Worm (Caenorhabditis elegans) whole organism, L2 larva: ENCODE data around the gene C06E1.7.

ENCODE experiments used
- C34F6.9 ChIP-seq: fragments of 150-350 bp; optimal IDR thresholded peaks from 2 replicates; lab custom pipeline; 2014; ENCODE audit warnings: missing biosample characterization, missing genetic modification characterization
- Y55F3AM.14 ChIP-seq: fragments of 200-800 bp; sonication (Bioruptor generic); optimal IDR thresholded peaks from 2 replicates; lab custom pipeline; 2018; ENCODE audit warnings: mild to moderate bottlenecking, missing genetic modification characterization, missing compliant biosample characterization
- ZK546.5 ChIP-seq: sonication (generic microtip); optimal IDR thresholded peaks from 2 replicates; lab custom pipeline; 2017; ENCODE audit warnings: missing biosample characterization, missing genetic modification characterization
- alr-1 ChIP-seq: fragments of 150-350 bp; optimal IDR thresholded peaks from 2 replicates; lab custom pipeline; 2014; ENCODE audit warnings: missing biosample characterization, missing genetic modification characterization
- aly-2 ChIP-seq: fragments of 150-350 bp; optimal IDR thresholded peaks from 2 replicates; lab custom pipeline; 2014; ENCODE audit warnings: missing biosample characterization, missing genetic modification characterization
- ama-1 ChIP-seq: fragments of 150-350 bp; optimal IDR thresholded peaks from 2 replicates; lab custom pipeline; 2018; ENCODE audit warnings: inconsistent platforms
- blmp-1 ChIP-seq: sonication (generic microtip); optimal IDR thresholded peaks from 2 replicates; lab custom pipeline; 2017; ENCODE audit warnings: missing genetic modification characterization, mild to moderate bottlenecking, missing compliant biosample characterization, antibody characterized with exemption, moderate library complexity; ENCODE audit not compliant: insufficient read depth
- ceh-16 ChIP-seq: fragments of 150-350 bp; optimal IDR thresholded peaks from 2 replicates; lab custom pipeline; 2014; ENCODE audit warnings: missing biosample characterization, missing genetic modification characterization
- ceh-82 ChIP-seq: fragments of 150-350 bp; optimal IDR thresholded peaks from 2 replicates; lab custom pipeline; 2014; ENCODE audit warnings: missing biosample characterization, missing genetic modification characterization
- crh-2 ChIP-seq: sonication (generic microtip); optimal IDR thresholded peaks from 2 replicates; lab custom pipeline; 2017; ENCODE audit warnings: missing biosample characterization, missing genetic modification characterization
- dmd-4 ChIP-seq: sonication (generic microtip); optimal IDR thresholded peaks from 2 replicates; lab custom pipeline; 2017; ENCODE audit warnings: missing biosample characterization, missing genetic modification characterization
- elt-1 ChIP-seq: fragments of 150-350 bp; optimal IDR thresholded peaks from 2 replicates; lab custom pipeline; 2014; ENCODE audit warnings: missing biosample characterization, missing genetic modification characterization
- elt-3 ChIP-seq: sonication (generic microtip); optimal IDR thresholded peaks from 2 replicates; lab custom pipeline; 2017; ENCODE audit warnings: missing biosample characterization, missing genetic modification characterization
- fos-1 ChIP-seq: fragments of 150-350 bp; optimal IDR thresholded peaks from 2 replicates; lab custom pipeline; 2014; ENCODE audit warnings: missing biosample characterization, missing genetic modification characterization
- gmeb-1 ChIP-seq: fragments of 150-350 bp; optimal IDR thresholded peaks from 2 replicates; lab custom pipeline; 2014; ENCODE audit warnings: missing biosample characterization, missing genetic modification characterization
- lin-11 ChIP-seq: fragments of 150-350 bp; sonication (generic microtip); optimal IDR thresholded peaks from 2 replicates; lab custom pipeline; 2014; ENCODE audit warnings: missing biosample characterization, missing genetic modification characterization, inconsistent platforms, mixed read lengths
- lin-13 ChIP-seq: fragments of 150-350 bp; optimal IDR thresholded peaks from 2 replicates; lab custom pipeline; 2014; ENCODE audit warnings: missing biosample characterization, missing genetic modification reagents, missing genetic modification characterization
- lin-39 ChIP-seq: fragments of 150-350 bp; optimal IDR thresholded peaks from 2 replicates; lab custom pipeline; 2014; ENCODE audit warnings: missing biosample characterization, missing genetic modification reagents, missing genetic modification characterization
- lsy-2 ChIP-seq, 2 experiments: fragments of 150-350 bp in 1 of 2; sonication (generic microtip) in 1 of 2; optimal IDR thresholded peaks; 2 replicates each; lab custom pipeline; 2014 to 2017; ENCODE audit warnings: missing biosample characterization in 2 of 2, missing genetic modification characterization in 2 of 2
- mab-5 ChIP-seq: fragments of 150-350 bp; optimal IDR thresholded peaks from 2 replicates; lab custom pipeline; 2014; ENCODE audit warnings: missing biosample characterization, missing genetic modification characterization
- nhr-10 ChIP-seq: sonication (generic microtip); optimal IDR thresholded peaks from 2 replicates; lab custom pipeline; 2017; ENCODE audit warnings: missing biosample characterization, missing genetic modification characterization
- nhr-129 ChIP-seq: fragments of 150-350 bp; optimal IDR thresholded peaks from 2 replicates; lab custom pipeline; 2014; ENCODE audit warnings: missing biosample characterization, missing genetic modification characterization
- nhr-23 ChIP-seq: fragments of 150-350 bp; optimal IDR thresholded peaks from 2 replicates; lab custom pipeline; 2014; ENCODE audit warnings: missing biosample characterization, missing genetic modification reagents, missing genetic modification characterization
- nhr-25 ChIP-seq: fragments of 150-350 bp; sonication (generic microtip); optimal IDR thresholded peaks from 3 replicates; lab custom pipeline; 2014; ENCODE audit warnings: missing biosample characterization, missing genetic modification characterization
- peb-1 ChIP-seq: fragments of 150-350 bp; optimal IDR thresholded peaks from 2 replicates; lab custom pipeline; 2014; ENCODE audit warnings: missing biosample characterization, missing genetic modification characterization
- sem-4 ChIP-seq: fragments of 150-350 bp; optimal IDR thresholded peaks from 2 replicates; lab custom pipeline; 2014; ENCODE audit warnings: missing biosample characterization, missing genetic modification reagents, missing genetic modification characterization
- sma-3 ChIP-seq: sonication (generic microtip); optimal IDR thresholded peaks from 2 replicates; lab custom pipeline; 2016; ENCODE audit warnings: missing genetic modification reagents, missing genetic modification characterization, missing compliant biosample characterization
- sma-9 ChIP-seq, 2 experiments: fragments of 150-350 bp in 1 of 2; sonication (generic microtip) in 1 of 2; optimal IDR thresholded peaks; 2 replicates each; lab custom pipeline; 2014 to 2016; ENCODE audit warnings: missing genetic modification characterization in 2 of 2, mild to moderate bottlenecking in 1 of 2, missing biosample characterization in 1 of 2, missing compliant biosample characterization in 1 of 2, missing genetic modification reagents in 1 of 2, moderate library complexity in 1 of 2
- unc-39 ChIP-seq: fragments of 150-350 bp; optimal IDR thresholded peaks from 2 replicates; lab custom pipeline; 2014; ENCODE audit warnings: missing biosample characterization, missing genetic modification characterization
- unc-55 ChIP-seq: fragments of 150-350 bp; sonication (generic microtip); optimal IDR thresholded peaks from 3 replicates; lab custom pipeline; 2014; ENCODE audit warnings: missing biosample characterization, missing genetic modification reagents, missing genetic modification characterization
- unc-62 ChIP-seq: fragments of 150-350 bp; optimal IDR thresholded peaks from 2 replicates; lab custom pipeline; 2014; ENCODE audit warnings: missing biosample characterization, missing genetic modification reagents, missing genetic modification characterization
- ztf-1 ChIP-seq: fragments of 200-800 bp; sonication (Bioruptor generic); conservative IDR thresholded peaks from 2 replicates; pipeline ENCODE4 v1.3.6; 2022; ENCODE audit warnings: missing genetic modification characterization, missing compliant biosample characterization
- ztf-4 ChIP-seq: fragments of 150-350 bp; optimal IDR thresholded peaks from 2 replicates; lab custom pipeline; 2014; ENCODE audit warnings: missing biosample characterization, missing genetic modification characterization

Gene C06E1.7

ce11 chrIII:8593620-8594019, at the start of gene C06E1.7:
Gene C06E1.7 (minus strand): TSS chrIII:8593720.
- TF ChIP-seq lin-11 (tag; lab: Kevin White, UChicago) (no peak), nhr-23 (tag; lab: Kevin White, UChicago) (no peak), C34F6.9 (tag; lab: Kevin White, UChicago) (no peak), lin-39 (tag; lab: Kevin White, UChicago) (no peak), nhr-10 (no peak), unc-62 (GFP tag; lab: Kevin White, UChicago) (no peak), sem-4 (tag; lab: Kevin White, UChicago) (no peak), ZK546.5 (no peak), fos-1 (no peak), nhr-129 (tag; lab: Kevin White, UChicago) (no peak), ztf-1 (GFP tag; lab: Robert Waterston, UW) (no peak), sma-9 (GFP tag; optimal IDR thresholded peaks at IDR 0.05; lab: Kevin White, UChicago) (no peak), sma-9 (tag; optimal IDR thresholded peaks at IDR 0.05; lab: Kevin White, UChicago) (no peak), alr-1 (tag; lab: Kevin White, UChicago) (no peak), dmd-4 (no peak), mab-5 (tag; lab: Kevin White, UChicago) (no peak), Y55F3AM.14 (no peak)

- TF ChIP-seq sma-3: peak; percentile 44
- TF ChIP-seq unc-39 (tag; lab: Kevin White, UChicago): no peak
- no peak for TF ChIP-seq nhr-23 (tag; lab: Kevin White, UChicago)
- TF ChIP-seq gmeb-1 (tag; lab: Kevin White, UChicago): no peak
- peak; percentile 16 for TF ChIP-seq fos-1
- no peak for TF ChIP-seq ama-1 (lab: Kevin White, UChicago)
- TF ChIP-seq nhr-10: no peak
- no peak for TF ChIP-seq aly-2
- TF ChIP-seq nhr-25: no peak
These were observed 45.8 kb upstream of the C06E1.7 start, which contains the start of gene fip-1 for ce11 chrIII:8639188-8639795. Gene fip-1 (plus strand): TSS chrIII:8639745.

ce11 chrIII:8636803-8637202, 43.3 kb upstream of the C06E1.7 start:
- TF ChIP-seq alr-1 (tag; lab: Kevin White, UChicago): no peak
- no peak for TF ChIP-seq unc-39 (tag; lab: Kevin White, UChicago)
- TF ChIP-seq nhr-129 (tag; lab: Kevin White, UChicago): peak; percentile 27
- no peak for TF ChIP-seq ztf-4 (tag; lab: Kevin White, UChicago)
- peak; percentile 78 for TF ChIP-seq mab-5 (tag; lab: Kevin White, UChicago)
- peak; percentile 15 for TF ChIP-seq unc-55 (GFP tag; lab: Kevin White, UChicago)
- peak; percentile 23 for TF ChIP-seq crh-2 (tag; lab: Kevin White, UChicago)
- TF ChIP-seq C34F6.9 (tag; lab: Kevin White, UChicago): peak; percentile 36
- no peak for TF ChIP-seq sem-4 (tag; lab: Kevin White, UChicago)
- no peak for TF ChIP-seq lin-13
- peak in 1 of 2 experiments; percentile 52 for TF ChIP-seq lsy-2 (tag; optimal IDR thresholded peaks at IDR 0.05; lab: Kevin White, UChicago)
- TF ChIP-seq elt-3 (tag; lab: Kevin White, UChicago): no peak
- TF ChIP-seq elt-1 (tag; lab: Kevin White, UChicago): no peak
- no peak for TF ChIP-seq ceh-82 (tag; lab: Kevin White, UChicago)
- TF ChIP-seq peb-1 (tag; lab: Kevin White, UChicago): no peak

- TF ChIP-seq fos-1: peak; percentile 17
- peak; percentile 53 for TF ChIP-seq lin-13
- no peak for TF ChIP-seq unc-39 (tag; lab: Kevin White, UChicago)
- TF ChIP-seq ceh-16 (tag; lab: Kevin White, UChicago): no peak
- TF ChIP-seq blmp-1 (tag; lab: Kevin White, UChicago): no peak
- peak; percentile 55 to 88 for TF ChIP-seq lsy-2 (tag; optimal IDR thresholded peaks at IDR 0.05; lab: Kevin White, UChicago)
- TF ChIP-seq unc-55 (GFP tag; lab: Kevin White, UChicago): peak; percentile 88
- peak; percentile 23 for TF ChIP-seq lin-11 (tag; lab: Kevin White, UChicago)
- peak; percentile 19 for TF ChIP-seq nhr-129 (tag; lab: Kevin White, UChicago)
- TF ChIP-seq ZK546.5: no peak
- peak; percentile 89 for TF ChIP-seq gmeb-1 (tag; lab: Kevin White, UChicago)
- TF ChIP-seq C34F6.9 (tag; lab: Kevin White, UChicago): peak; percentile 79
- TF ChIP-seq sma-9 (GFP tag; optimal IDR thresholded peaks at IDR 0.05; lab: Kevin White, UChicago): peak; percentile 55
- TF ChIP-seq sma-9 (tag; optimal IDR thresholded peaks at IDR 0.05; lab: Kevin White, UChicago): no peak
- TF ChIP-seq sma-3: peak; percentile 41
These were observed 37.3 kb upstream of the C06E1.7 start, which contains the start of gene dnj-10 for ce11 chrIII:8630833-8631232. Gene dnj-10 (plus strand): TSS chrIII:8631165.
